1 fruit fly cellular context compared by ENCODE assay signal in the genomic region with DNA sequence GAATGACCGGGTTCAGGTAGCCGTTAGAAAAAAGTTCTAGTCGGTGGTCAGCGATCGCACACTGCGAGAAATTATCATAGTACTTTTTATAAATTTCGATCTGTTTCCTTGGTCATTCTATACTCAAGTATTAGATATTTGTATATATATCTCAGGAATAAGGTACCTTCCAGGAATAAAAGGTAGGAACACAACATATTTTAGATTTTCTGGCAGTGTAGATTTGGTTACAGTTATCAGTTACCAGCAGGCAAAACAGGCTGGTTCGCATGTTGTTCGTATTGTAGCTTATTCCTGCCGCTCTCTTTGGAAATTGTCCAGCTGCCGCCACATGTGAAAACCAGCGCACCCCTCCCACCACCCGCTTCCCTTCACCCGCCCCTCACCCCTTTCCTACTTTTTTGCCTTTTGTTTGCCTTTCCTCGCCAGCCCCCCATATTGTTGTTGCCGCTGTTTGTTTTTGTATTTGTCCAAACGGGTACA.
TF ChIP-seq lines count a peak whose summit lies in the region.

No protein-coding gene starts in this region.

TF ChIP-seq in whole organism, embryonic, 481 proteins besides CTCF, POLR2A, EP300 and RAD21 (continued from another document and continues in another):
- TF ChIP-seq CG34224 (GFP tag; IDR thresholded peaks at IDR 0.05; lab: Robert Waterston, UW; ENCODE audit: partially characterized antibody) (no peak), NFAT (GFP tag; IDR thresholded peaks at IDR 0.05; lab: Robert Waterston, UW) (peak; percentile 59), vnd (GFP tag; IDR thresholded peaks at IDR 0.05; lab: Robert Waterston, UW; ENCODE audit: partially characterized antibody) (no peak), CG12659 (GFP tag; optimal IDR thresholded peaks at IDR 0.05; lab: Kevin White, UChicago) (peak; percentile 77), CG9727 (GFP tag; optimal IDR thresholded peaks at IDR 0.05; lab: Kevin White, UChicago) (peak; percentile 92), CG8089 (GFP tag; optimal IDR thresholded peaks at IDR 0.05; lab: Kevin White, UChicago) (peak; percentile 50), wdn (GFP tag; IDR thresholded peaks at IDR 0.05; lab: Robert Waterston, UW) (peak; percentile 85), CG12155 (GFP tag; optimal IDR thresholded peaks at IDR 0.05; lab: Kevin White, UChicago) (peak; percentile 69), CG16815 (GFP tag; optimal IDR thresholded peaks at IDR 0.05; lab: Kevin White, UChicago) (peak; percentile 82), CG17359 (tag; optimal IDR thresholded peaks at IDR 0.05; lab: Kevin White, UChicago) (peak; percentile 86), Spps (tag; optimal IDR thresholded peaks at IDR 0.05; lab: Kevin White, UChicago) (peak; percentile 83), CG9609 (GFP tag; optimal IDR thresholded peaks at IDR 0.05; lab: Kevin White, UChicago) (peak; percentile 35), ind (GFP tag; optimal IDR thresholded peaks at IDR 0.05; lab: Kevin White, UChicago) (peak; percentile 75), CG4707 (GFP tag; optimal IDR thresholded peaks at IDR 0.05; lab: Kevin White, UChicago) (peak; percentile 61), CG8388 (GFP tag; optimal IDR thresholded peaks at IDR 0.05; lab: Kevin White, UChicago) (peak; percentile 83), Scr (GFP tag; IDR thresholded peaks at IDR 0.05; lab: Robert Waterston, UW; ENCODE audit: partially characterized antibody) (no peak), CG7556 (GFP tag; optimal IDR thresholded peaks at IDR 0.05; lab: Kevin White, UChicago) (peak; percentile 86), pb (GFP tag; optimal IDR thresholded peaks at IDR 0.05; lab: Kevin White, UChicago) (peak; percentile 31), stwl (tag; optimal IDR thresholded peaks at IDR 0.05; lab: Kevin White, UChicago) (peak; percentile 29), tna (GFP tag; IDR thresholded peaks at IDR 0.05; lab: Robert Waterston, UW; ENCODE audit: partially characterized antibody) (no peak), sens (GFP tag; lab: Kevin White, UChicago) (peak; percentile 98), CG1602 (GFP tag; optimal IDR thresholded peaks at IDR 0.05; lab: Kevin White, UChicago) (peak; percentile 73), CG13894 (tag; optimal IDR thresholded peaks at IDR 0.05; lab: Kevin White, UChicago) (peak; percentile 55), ci (GFP tag; IDR thresholded peaks at IDR 0.05; lab: Robert Waterston, UW) (peak; percentile 97), Oaz (GFP tag; IDR thresholded peaks at IDR 0.05; lab: Robert Waterston, UW) (peak; percentile 71), CG11560 (tag; IDR thresholded peaks at IDR 0.05; lab: Robert Waterston, UW) (peak; percentile 28; the same call in 1 of the 3 replicates), hbn (GFP tag; IDR thresholded peaks at IDR 0.05; lab: Robert Waterston, UW; ENCODE audit: partially characterized antibody) (no peak), CG11085 (GFP tag; IDR thresholded peaks at IDR 0.05; lab: Robert Waterston, UW) (peak; percentile 75), nerfin-2 (GFP tag; IDR thresholded peaks at IDR 0.05; lab: Robert Waterston, UW; ENCODE audit: partially characterized antibody) (no peak), Bdp1 (GFP tag; optimal IDR thresholded peaks at IDR 0.05; lab: Kevin White, UChicago) (peak; percentile 66), Deaf1 (tag; optimal IDR thresholded peaks at IDR 0.05; lab: Kevin White, UChicago) (peak; percentile 72), Gsc (GFP tag; IDR thresholded peaks at IDR 0.05; lab: Robert Waterston, UW) (no peak), NfI (GFP tag; optimal IDR thresholded peaks at IDR 0.05; lab: Kevin White, UChicago) (peak; percentile 84), CG2129 (GFP tag; IDR thresholded peaks at IDR 0.05; lab: Robert Waterston, UW; ENCODE audit: partially characterized antibody) (no peak), lbe (GFP tag; optimal IDR thresholded peaks at IDR 0.05; lab: Kevin White, UChicago) (no peak), Opbp (GFP tag; IDR thresholded peaks at IDR 0.05; lab: Robert Waterston, UW; ENCODE audit: partially characterized antibody) (0 out of 3 replicates have a peak, but pooled peaks have one; percentile 8), trem (tag; optimal IDR thresholded peaks at IDR 0.05; lab: Kevin White, UChicago) (peak; percentile 87), CG9876 (GFP tag; optimal IDR thresholded peaks at IDR 0.05; lab: Kevin White, UChicago) (peak; percentile 33), CG1647 (GFP tag; optimal IDR thresholded peaks at IDR 0.05; lab: Kevin White, UChicago) (peak; percentile 54), Dip3 (GFP tag; optimal IDR thresholded peaks at IDR 0.05; lab: Kevin White, UChicago) (peak; percentile 32), chm (GFP tag; IDR thresholded peaks at IDR 0.05; lab: Robert Waterston, UW) (peak; percentile 96), Dad (GFP tag; optimal IDR thresholded peaks at IDR 0.05; lab: Kevin White, UChicago) (peak; percentile 66), CG42726 (GFP tag; IDR thresholded peaks at IDR 0.05; lab: Robert Waterston, UW; ENCODE audit: partially characterized antibody) (no peak), CG3838 (GFP tag; optimal IDR thresholded peaks at IDR 0.05; lab: Kevin White, UChicago) (no peak), CG8359 (GFP tag; optimal IDR thresholded peaks at IDR 0.05; lab: Kevin White, UChicago; ENCODE audit: borderline replicate concordance) (peak; percentile 72), ab (GFP tag; optimal IDR thresholded peaks at IDR 0.05; lab: Kevin White, UChicago) (peak; percentile 44), Doc2 (GFP tag; IDR thresholded peaks at IDR 0.05; lab: Robert Waterston, UW) (peak; percentile 55; the same call in 1 of the 2 replicates), CG7745 (tag; optimal IDR thresholded peaks at IDR 0.05; lab: Kevin White, UChicago) (no peak), CG43689 (GFP tag; IDR thresholded peaks at IDR 0.05; lab: Robert Waterston, UW) (peak; percentile 76), Dp (GFP tag; optimal IDR thresholded peaks at IDR 0.05; lab: Kevin White, UChicago) (no peak), Lpt (GFP tag; optimal IDR thresholded peaks at IDR 0.05; lab: Kevin White, UChicago) (no peak), salm (tag; optimal IDR thresholded peaks at IDR 0.05; lab: Kevin White, UChicago) (peak; percentile 52), CG3281 (GFP tag; optimal IDR thresholded peaks at IDR 0.05; lab: Kevin White, UChicago) (peak; percentile 87), Hand (GFP tag; optimal IDR thresholded peaks at IDR 0.05; lab: Kevin White, UChicago) (peak; percentile 70), Drgx (GFP tag; IDR thresholded peaks at IDR 0.05; lab: Robert Waterston, UW) (peak; percentile 84), CG11695 (GFP tag; IDR thresholded peaks at IDR 0.05; lab: Robert Waterston, UW) (peak; percentile 77), CG6654 (GFP tag; optimal IDR thresholded peaks at IDR 0.05; lab: Kevin White, UChicago) (peak; percentile 77), toy (GFP tag; IDR thresholded peaks at IDR 0.05; lab: Robert Waterston, UW) (peak; percentile 27; the same call in 1 of the 2 replicates), grn (GFP tag; optimal IDR thresholded peaks at IDR 0.05; lab: Kevin White, UChicago) (peak; percentile 57), CG30020 (tag; optimal IDR thresholded peaks at IDR 0.05; lab: Kevin White, UChicago) (peak; percentile 37), unpg (GFP tag; optimal IDR thresholded peaks at IDR 0.05; lab: Kevin White, UChicago) (peak; percentile 83), Poxn (GFP tag; IDR thresholded peaks at IDR 0.05; lab: Robert Waterston, UW) (peak; percentile 36; the same call in 1 of the 2 replicates), B-H2 (GFP tag; optimal IDR thresholded peaks at IDR 0.05; lab: Kevin White, UChicago) (no peak), pum (GFP tag; optimal IDR thresholded peaks at IDR 0.05; lab: Kevin White, UChicago) (peak; percentile 47), CG10321 (GFP tag; IDR thresholded peaks at IDR 0.05; lab: Robert Waterston, UW) (peak; percentile 69), Nf-YA (GFP tag; IDR thresholded peaks at IDR 0.05; lab: Robert Waterston, UW) (peak; percentile 83), CG18476 (GFP tag; optimal IDR thresholded peaks at IDR 0.05; lab: Kevin White, UChicago) (peak; percentile 50), CG10431 (GFP tag; optimal IDR thresholded peaks at IDR 0.05; lab: Kevin White, UChicago) (peak; percentile 74), gt (GFP tag; IDR thresholded peaks at IDR 0.05; lab: Robert Waterston, UW) (no peak), Meics (GFP tag; optimal IDR thresholded peaks at IDR 0.05; lab: Kevin White, UChicago) (peak; percentile 86), dati (GFP tag; IDR thresholded peaks at IDR 0.05; lab: Robert Waterston, UW) (peak; percentile 60), fu2 (GFP tag; optimal IDR thresholded peaks at IDR 0.05; lab: Kevin White, UChicago) (peak; percentile 58), da (GFP tag; optimal IDR thresholded peaks at IDR 0.05; lab: Kevin White, UChicago) (peak; percentile 54), zen2 (GFP tag; IDR thresholded peaks at IDR 0.05; lab: Robert Waterston, UW; ENCODE audit: partially characterized antibody) (no peak), Abd-B (GFP tag; optimal IDR thresholded peaks at IDR 0.05; lab: Kevin White, UChicago) (peak; percentile 64), Adf1 (GFP tag; IDR thresholded peaks at IDR 0.05; lab: Robert Waterston, UW) (peak; percentile 69), otp (GFP tag; IDR thresholded peaks at IDR 0.05; lab: Robert Waterston, UW) (peak; percentile 94), cad (GFP tag; optimal IDR thresholded peaks at IDR 0.05; lab: Kevin White, UChicago) (no peak), Fer2 (tag; optimal IDR thresholded peaks at IDR 0.05; lab: Kevin White, UChicago) (peak; percentile 13), CG6854 (GFP tag; optimal IDR thresholded peaks at IDR 0.05; lab: Kevin White, UChicago) (peak; percentile 81), ranshi (GFP tag; IDR thresholded peaks at IDR 0.05; lab: Robert Waterston, UW) (peak; percentile 92), Atf6 (GFP tag; IDR thresholded peaks at IDR 0.05; lab: Robert Waterston, UW) (peak; percentile 92), CG8290 (GFP tag; optimal IDR thresholded peaks at IDR 0.05; lab: Kevin White, UChicago) (peak; percentile 3), CG8290 (tag; optimal IDR thresholded peaks at IDR 0.05; lab: Kevin White, UChicago) (peak; percentile 27 to 78), CG7928 (GFP tag; optimal IDR thresholded peaks at IDR 0.05; lab: Kevin White, UChicago) (peak; percentile 39), CG6175 (GFP tag; IDR thresholded peaks at IDR 0.05; lab: Robert Waterston, UW) (no peak), CG2712 (tag; optimal IDR thresholded peaks at IDR 0.05; lab: Kevin White, UChicago) (peak; percentile 88), CG6813 (GFP tag; optimal IDR thresholded peaks at IDR 0.05; lab: Kevin White, UChicago) (peak; percentile 89), schlank (tag; optimal IDR thresholded peaks at IDR 0.05; lab: Kevin White, UChicago) (peak; percentile 60), CG11093 (GFP tag; IDR thresholded peaks at IDR 0.05; lab: Robert Waterston, UW) (peak; percentile 77; the same call in 2 of the 3 replicates), tap (tag; optimal IDR thresholded peaks at IDR 0.05; lab: Kevin White, UChicago) (peak; percentile 81), tup (GFP tag; optimal IDR thresholded peaks at IDR 0.05; lab: Kevin White, UChicago) (peak; percentile 58), sc (optimal IDR thresholded peaks at IDR 0.05; lab: Kevin White, UChicago) (no peak), sc (GFP tag; optimal IDR thresholded peaks at IDR 0.05; lab: Kevin White, UChicago) (peak; percentile 81), HLH3B (GFP tag; IDR thresholded peaks at IDR 0.05; lab: Robert Waterston, UW) (peak; percentile 85), zf30C (GFP tag; optimal IDR thresholded peaks at IDR 0.05; lab: Kevin White, UChicago) (peak; percentile 88), pho (GFP tag; optimal IDR thresholded peaks at IDR 0.05; lab: Kevin White, UChicago) (peak; percentile 67), Usf (GFP tag; optimal IDR thresholded peaks at IDR 0.05; lab: Kevin White, UChicago) (peak; percentile 76), Max (GFP tag; optimal IDR thresholded peaks at IDR 0.05; lab: Kevin White, UChicago) (peak; percentile 68), CG3163 (GFP tag; optimal IDR thresholded peaks at IDR 0.05; lab: Kevin White, UChicago) (no peak), CG14050 (GFP tag; IDR thresholded peaks at IDR 0.05; lab: Robert Waterston, UW) (peak; percentile 83), ssp (GFP tag; IDR thresholded peaks at IDR 0.05; lab: Robert Waterston, UW) (peak; percentile 59), bab2 (GFP tag; optimal IDR thresholded peaks at IDR 0.05; lab: Kevin White, UChicago) (peak; percentile 83), CG12071 (GFP tag; optimal IDR thresholded peaks at IDR 0.05; lab: Kevin White, UChicago) (peak; percentile 75), CG14441 (GFP tag; IDR thresholded peaks at IDR 0.05; lab: Robert Waterston, UW) (peak; percentile 88), CG11723 (GFP tag; optimal IDR thresholded peaks at IDR 0.05; lab: Kevin White, UChicago) (peak; percentile 72), CG4360 (GFP tag; IDR thresholded peaks at IDR 0.05; lab: Robert Waterston, UW) (peak; percentile 77), Asciz (GFP tag; optimal IDR thresholded peaks at IDR 0.05; lab: Kevin White, UChicago) (peak; percentile 76), Mrtf (GFP tag; IDR thresholded peaks at IDR 0.05; lab: Robert Waterston, UW) (peak; percentile 65; the same call in 2 of the 3 replicates), CG4617 (GFP tag; optimal IDR thresholded peaks at IDR 0.05; lab: Kevin White, UChicago; ENCODE audit: borderline replicate concordance) (no peak), sim (GFP tag; IDR thresholded peaks at IDR 0.05; lab: Robert Waterston, UW) (peak; percentile 71; the same call in 1 of the 2 replicates), CG17612 (GFP tag; IDR thresholded peaks at IDR 0.05; lab: Robert Waterston, UW) (no peak), CG15514 (GFP tag; optimal IDR thresholded peaks at IDR 0.05; lab: Kevin White, UChicago) (peak; percentile 76), Nf-YC (tag; optimal IDR thresholded peaks at IDR 0.05; lab: Kevin White, UChicago) (peak; percentile 43), Dll (GFP tag; IDR thresholded peaks at IDR 0.05; lab: Robert Waterston, UW; ENCODE audit: partially characterized antibody) (no peak), en (GFP tag; optimal IDR thresholded peaks at IDR 0.05; lab: Kevin White, UChicago) (peak; percentile 35), bbx (GFP tag; IDR thresholded peaks at IDR 0.05; lab: Robert Waterston, UW; ENCODE audit: partially characterized antibody) (peak; percentile 41; the same call in 1 of the 2 replicates), bigmax (GFP tag; optimal IDR thresholded peaks at IDR 0.05; lab: Kevin White, UChicago) (no peak), tio (GFP tag; optimal IDR thresholded peaks at IDR 0.05; lab: Kevin White, UChicago) (peak; percentile 66), Hr3 (GFP tag; optimal IDR thresholded peaks at IDR 0.05; lab: Kevin White, UChicago) (peak; percentile 79), repo (GFP tag; optimal IDR thresholded peaks at IDR 0.05; lab: Kevin White, UChicago) (peak; percentile 36), NC2β (GFP tag; optimal IDR thresholded peaks at IDR 0.05; lab: Kevin White, UChicago) (peak; percentile 77), wek (GFP tag; optimal IDR thresholded peaks at IDR 0.05; lab: Kevin White, UChicago) (peak; percentile 23)
